Worm (Caenorhabditis elegans) whole organism, young adult: Measurements from ENCODE around the gene Y46B2A.3.

ENCODE experiments used
- K12H6.12 ChIP-seq: fragments of 200-800 bp; sonication (Bioruptor generic); optimal IDR thresholded peaks from 2 replicates; lab custom pipeline; 2018; ENCODE audit warnings: mild to moderate bottlenecking, missing genetic modification characterization, missing compliant biosample characterization
- ceh-79 ChIP-seq: sonication (generic microtip); optimal IDR thresholded peaks from 2 replicates; lab custom pipeline; 2017; ENCODE audit warnings: mild to moderate bottlenecking, missing genetic modification characterization, missing compliant biosample characterization
- nhr-90 ChIP-seq: sonication (generic microtip); optimal IDR thresholded peaks from 2 replicates; lab custom pipeline; 2016; ENCODE audit warnings: missing genotype, mild to moderate bottlenecking, missing genetic modification characterization, missing compliant biosample characterization
- pbrm-1 ChIP-seq: fragments of 200-800 bp; sonication (Bioruptor generic); IDR thresholded peaks from 2 replicates; pipeline ENCODE4 v1.3.6; 2022; ENCODE audit warnings: missing genetic modification reagents, missing genetic modification characterization, missing compliant biosample characterization
- snpc-3.4 ChIP-seq: sonication (generic microtip); optimal IDR thresholded peaks from 2 replicates; lab custom pipeline; 2017; ENCODE audit warnings: missing genetic modification characterization, mild to moderate bottlenecking, missing compliant biosample characterization, antibody characterized with exemption, moderate library complexity, missing genotype, missing genetic modification reagents
- tbp1 ChIP-seq: fragments of 200-800 bp; sonication (Bioruptor generic); optimal IDR thresholded peaks from 2 replicates; lab custom pipeline; 2018; ENCODE audit warnings: mild to moderate bottlenecking, missing genetic modification characterization, missing compliant biosample characterization

- no peak for TF ChIP-seq K12H6.12 (tag; lab: Kevin White, UChicago)
- no peak for TF ChIP-seq pbrm-1
- TF ChIP-seq snpc-3.4 (tag; lab: Kevin White, UChicago): no peak
- no peak for TF ChIP-seq tbp1 (GFP tag; lab: Kevin White, UChicago)
- no peak for TF ChIP-seq nhr-90
- no peak for TF ChIP-seq ceh-79
Observed at ce11 chrII:821514-821913, 45.2 kb downstream of the Y46B2A.3 start, which contains the start of gene F46F5.8.
